Worm (Caenorhabditis elegans): ENCODE data around the gene ampd-1.

Gene ampd-1

DNA sequence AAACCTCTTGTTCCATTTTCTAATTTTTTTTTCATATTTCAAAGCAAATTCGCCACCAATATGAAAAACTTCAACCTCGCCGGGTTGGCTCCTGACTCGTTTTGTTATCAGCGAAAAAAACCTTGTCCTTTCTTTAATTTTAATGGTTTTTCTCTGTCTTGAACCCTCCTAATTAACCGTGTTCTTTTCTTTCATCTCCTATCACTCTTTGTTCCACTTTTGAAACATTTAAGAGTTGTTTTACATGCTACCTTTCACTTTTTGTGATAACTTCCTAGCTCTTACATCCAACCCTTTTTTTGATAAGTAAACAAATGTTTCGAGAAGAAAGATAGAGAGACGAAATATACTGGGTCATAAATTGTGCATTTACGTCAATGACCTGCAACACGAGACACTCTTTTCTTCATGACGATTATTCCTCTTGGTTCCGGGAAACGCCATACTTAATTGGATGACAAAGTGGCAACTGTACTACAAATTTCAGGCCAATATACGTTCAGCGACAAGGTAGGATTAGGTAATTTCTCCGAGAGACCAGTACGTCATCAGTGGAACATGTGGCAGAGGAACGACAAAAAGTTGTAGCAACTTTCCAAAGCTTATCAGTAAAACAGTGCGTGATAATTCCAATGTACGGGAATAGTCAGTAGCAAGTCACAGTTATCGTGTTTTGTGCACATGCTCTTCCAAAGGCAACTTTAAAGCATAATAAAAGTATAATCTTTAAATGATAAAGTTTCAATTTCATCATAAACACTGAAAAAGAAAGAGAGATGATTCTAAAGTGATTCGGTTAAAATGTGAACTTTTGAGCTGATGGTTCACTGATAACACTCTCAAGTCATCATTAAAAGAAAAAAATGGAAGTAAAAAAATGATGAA, 18.2 kb upstream of the ampd-1 start:
- TF ChIP-seq bed-1 (GFP tag; IDR thresholded peaks at IDR 0.05) (no peak), nhr-80 (tag; optimal IDR thresholded peaks at IDR 0.05) (peak; percentile 71), ztf-22 (GFP tag; optimal IDR thresholded peaks at IDR 0.05) (peak; percentile 83), let-607 (tag; optimal IDR thresholded peaks at IDR 0.05) (peak in 1 of 2 experiments; percentile 8), madf-3 (GFP tag; IDR thresholded peaks at IDR 0.05) (no peak), dpl-1 (GFP tag; optimal IDR thresholded peaks at IDR 0.05) (no peak), lsy-27 (tag; optimal IDR thresholded peaks at IDR 0.05; ENCODE audit: borderline replicate concordance, insufficient read depth) (no peak), tbp1 (GFP tag; optimal IDR thresholded peaks at IDR 0.05) (peak; percentile 8), hmg-1.2 (GFP tag; IDR thresholded peaks at IDR 0.05) (0 out of 2 replicates have a peak, but pooled peaks have one; percentile 9), Y95B8A.8 (GFP tag; IDR thresholded peaks at IDR 0.05) (no peak), cebp-1 (GFP tag; IDR thresholded peaks at IDR 0.05) (0 out of 2 replicates have a peak, but pooled peaks have one; percentile 51), cebp-1 (tag; optimal IDR thresholded peaks at IDR 0.05) (peak; percentile 30), dox-1 (GFP tag; IDR thresholded peaks at IDR 0.05) (no peak), hlh-12 (tag; optimal IDR thresholded peaks at IDR 0.05) (no peak), B0336.3 (GFP tag; IDR thresholded peaks at IDR 0.05) (no peak; the same call in 1 of the 2 replicates), atf-7 (tag; optimal IDR thresholded peaks at IDR 0.05) (peak; percentile 77)

ce11 chrII:5185955-5186539, 17.1 kb upstream of the ampd-1 start:
- TF ChIP-seq ztf-22 (GFP tag; optimal IDR thresholded peaks at IDR 0.05) (peak; percentile 44), nhr-80 (tag; optimal IDR thresholded peaks at IDR 0.05) (peak; percentile 90), F49E8.2 (tag; optimal IDR thresholded peaks at IDR 0.05; ENCODE audit: insufficient read depth) (no peak), zim-3 (tag; optimal IDR thresholded peaks at IDR 0.05) (no peak), mcd-1 (GFP tag; IDR thresholded peaks at IDR 0.05) (0 out of 2 replicates have a peak, but pooled peaks have one; percentile 5), B0336.3 (GFP tag; IDR thresholded peaks at IDR 0.05) (peak; percentile 30; the same call in 1 of the 2 replicates), egl-18 (GFP tag; IDR thresholded peaks at IDR 0.05) (no peak), let-526 (GFP tag; IDR thresholded peaks at IDR 0.05) (no peak), sdz-38 (tag; optimal IDR thresholded peaks at IDR 0.05) (no peak), unc-62 (GFP tag; optimal IDR thresholded peaks at IDR 0.05) (peak; percentile 30)

DNA sequence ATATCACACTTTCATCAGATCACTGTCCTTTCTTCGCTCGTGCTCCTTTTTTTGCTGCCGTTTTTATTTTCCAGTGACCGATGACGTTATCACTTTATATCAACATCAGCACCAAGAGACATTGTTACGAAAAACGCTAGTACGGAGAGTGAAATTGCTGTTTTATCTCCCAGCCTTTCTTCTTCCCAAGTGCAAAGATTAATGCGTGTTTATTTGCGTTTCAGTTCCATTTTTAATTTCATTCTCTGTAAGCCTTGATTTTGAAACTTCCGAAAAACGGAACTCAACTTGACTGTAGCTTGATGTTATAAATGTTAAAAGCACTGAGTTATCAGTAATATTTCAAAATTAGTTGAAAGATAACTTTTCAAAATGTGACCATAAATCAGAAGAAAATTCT, 16.3 kb upstream of the ampd-1 start:
- TF ChIP-seq ceh-100 (GFP tag; IDR thresholded peaks at IDR 0.05): no peak
- peak; percentile 40 for TF ChIP-seq nhr-80 (tag; optimal IDR thresholded peaks at IDR 0.05)
- no peak for TF ChIP-seq aptf-3 (GFP tag; IDR thresholded peaks at IDR 0.05)
- TF ChIP-seq C06A6.2 (GFP tag; conservative IDR thresholded peaks at IDR 0.05): no peak

ce11 chrII:5187469-5187868, 15.7 kb upstream of the ampd-1 start, which contains the start of gene crh-2:
Gene crh-2 (minus strand): TSS chrII:5187569.
- TF ChIP-seq zfh-2 (GFP tag; conservative IDR thresholded peaks at IDR 0.05) (no peak), ztf-26 (tag; optimal IDR thresholded peaks at IDR 0.05) (no peak), zim-3 (tag; optimal IDR thresholded peaks at IDR 0.05) (no peak), Y53G8AR.9 (GFP tag; conservative IDR thresholded peaks at IDR 0.05) (no peak), C06A6.2 (GFP tag; conservative IDR thresholded peaks at IDR 0.05) (no peak), ztf-25 (GFP tag; IDR thresholded peaks at IDR 0.05) (no peak)
